Fruit fly (Drosophila melanogaster) whole organism, wandering third instar larva: ENCODE data around the gene CG5853.

Experiments used
- Abd-B ChIP-seq: fragments of >200 bp; optimal IDR thresholded peaks from 2 replicates; lab custom pipeline; 2017; ENCODE audit warnings: missing biosample characterization, missing genetic modification characterization
- CG32264 ChIP-seq: fragments of 200-800 bp; sonication (Bioruptor generic); optimal IDR thresholded peaks from 2 replicates; lab custom pipeline; 2016; ENCODE audit warnings: missing biosample characterization, missing genetic modification characterization
- CG9705 ChIP-seq: fragments of 200-800 bp; sonication (Bioruptor generic); optimal IDR thresholded peaks from 2 replicates; lab custom pipeline; 2018; ENCODE audit warnings: missing biosample characterization, mild to moderate bottlenecking, missing genetic modification characterization
- CrebA ChIP-seq: fragments of 200-800 bp; sonication (Bioruptor generic); optimal IDR thresholded peaks from 2 replicates; lab custom pipeline; 2016; ENCODE audit warnings: missing biosample characterization, mild to moderate bottlenecking, missing genetic modification characterization, borderline replicate concordance
- Dfd ChIP-seq: fragments of >200 bp; optimal IDR thresholded peaks from 2 replicates; lab custom pipeline; 2017; ENCODE audit warnings: missing biosample characterization, missing genetic modification characterization
- Dif ChIP-seq: fragments of 200-275, 200-300 bp; sonication (Bioruptor generic); optimal IDR thresholded peaks from 2 replicates; lab custom pipeline; 2018; ENCODE audit warnings: missing biosample characterization, missing genetic modification characterization; ENCODE audit not compliant: partially characterized antibody
- GATAd ChIP-seq: sonication (Bioruptor generic); optimal IDR thresholded peaks from 2 replicates; lab custom pipeline; 2016; ENCODE audit warnings: missing biosample characterization, missing genetic modification characterization
- HLH106 ChIP-seq: fragments of 200-800 bp; optimal IDR thresholded peaks from 3 replicates; lab custom pipeline; 2019; ENCODE audit warnings: missing biosample characterization, mild to moderate bottlenecking, missing genetic modification characterization, moderate library complexity
- Hnf4 ChIP-seq: fragments of 200-800 bp; sonication (Bioruptor generic); optimal IDR thresholded peaks from 2 replicates; lab custom pipeline; 2016; ENCODE audit warnings: missing biosample characterization, mild to moderate bottlenecking, missing genetic modification characterization
- Hr78 ChIP-seq: fragments of >200 bp; optimal IDR thresholded peaks from 2 replicates; lab custom pipeline; 2017; ENCODE audit warnings: missing biosample characterization, missing genetic modification characterization
- Hr83 ChIP-seq: fragments of 200-300 bp; sonication (Bioruptor generic); optimal IDR thresholded peaks from 2 replicates; lab custom pipeline; 2016; ENCODE audit warnings: missing biosample characterization, mild to moderate bottlenecking, missing genetic modification characterization, moderate library complexity; ENCODE audit not compliant: poor library complexity, severe bottlenecking
- Jra ChIP-seq: sonication (Bioruptor generic); optimal IDR thresholded peaks from 2 replicates; lab custom pipeline; 2016; ENCODE audit warnings: missing biosample characterization, missing genetic modification characterization
- Mio ChIP-seq: sonication (Bioruptor generic); optimal IDR thresholded peaks from 2 replicates; lab custom pipeline; 2016; ENCODE audit warnings: missing biosample characterization, missing genetic modification characterization
- Myc ChIP-seq: fragments of >200 bp; optimal IDR thresholded peaks from 2 replicates; lab custom pipeline; 2017
- N ChIP-seq: fragments of >200 bp; optimal IDR thresholded peaks from 2 replicates; lab custom pipeline; 2018; ENCODE audit warnings: missing biosample characterization, missing external identifiers, missing genetic modification characterization
- OdsH ChIP-seq: fragments of 200-800 bp; sonication (Bioruptor generic); optimal IDR thresholded peaks from 2 replicates; lab custom pipeline; 2016; ENCODE audit warnings: missing biosample characterization, mild to moderate bottlenecking, missing genetic modification characterization
- Rel ChIP-seq, 2 experiments: fragments of 200-800 bp; sonication (Bioruptor generic) in 1 of 2; optimal IDR thresholded peaks; 2 replicates in 1 of 2; 3 replicates in 1 of 2; lab custom pipeline; 2016 to 2019; ENCODE audit warnings: mild to moderate bottlenecking in 2 of 2, missing biosample characterization in 2 of 2, missing genetic modification characterization in 2 of 2, moderate library complexity in 1 of 2
- Sp1 ChIP-seq: fragments of 200-800 bp; sonication (Bioruptor generic); optimal IDR thresholded peaks from 3 replicates; lab custom pipeline; 2019; ENCODE audit warnings: missing biosample characterization, mild to moderate bottlenecking, missing genetic modification characterization, moderate library complexity
- Vsx2 ChIP-seq: fragments of 200-300, 225-300 bp; sonication (Bioruptor generic); optimal IDR thresholded peaks from 2 replicates; lab custom pipeline; 2018; ENCODE audit warnings: missing biosample characterization, missing genetic modification characterization; ENCODE audit not compliant: partially characterized antibody
- br ChIP-seq: fragments of 200-800 bp; sonication (Bioruptor generic); optimal IDR thresholded peaks from 2 replicates; lab custom pipeline; 2016; ENCODE audit warnings: missing biosample characterization, missing genetic modification characterization
- brk ChIP-seq: fragments of 200-800 bp; sonication (Bioruptor generic); optimal IDR thresholded peaks from 2 replicates; lab custom pipeline; 2016; ENCODE audit warnings: missing biosample characterization, mild to moderate bottlenecking, missing genetic modification characterization
- dl ChIP-seq, 2 experiments: fragments of 175-275, 200-275 bp in 1 of 2; fragments of 200-275 bp in 1 of 2; sonication (Bioruptor generic); optimal IDR thresholded peaks; lab custom pipeline; 2018; ENCODE audit warnings: mild to moderate bottlenecking in 2 of 2, missing biosample characterization in 2 of 2, missing genetic modification characterization in 2 of 2, moderate library complexity in 2 of 2; ENCODE audit not compliant: partially characterized antibody in 2 of 2, insufficient read depth in 1 of 2
- dmrt93B ChIP-seq: fragments of 200-800 bp; sonication (Bioruptor generic); optimal IDR thresholded peaks from 2 replicates; lab custom pipeline; 2018; ENCODE audit warnings: missing biosample characterization, mild to moderate bottlenecking, missing genetic modification characterization
- dsf ChIP-seq: sonication (Bioruptor generic); optimal IDR thresholded peaks from 2 replicates; lab custom pipeline; 2016; ENCODE audit warnings: missing biosample characterization, missing genetic modification characterization, borderline replicate concordance
- ey ChIP-seq: fragments of 200-800 bp; sonication (Bioruptor generic); optimal IDR thresholded peaks from 2 replicates; lab custom pipeline; 2016; ENCODE audit warnings: missing biosample characterization, missing genetic modification characterization
- foxo ChIP-seq, 2 experiments: fragments of 200-800 bp; sonication (Bioruptor generic); optimal IDR thresholded peaks; 2 replicates in 1 of 2; 3 replicates in 1 of 2; lab custom pipeline; 2016 to 2017; ENCODE audit warnings: missing biosample characterization in 2 of 2, missing genetic modification characterization in 2 of 2
- fru ChIP-seq: fragments of 200-800 bp; sonication (Bioruptor generic); optimal IDR thresholded peaks from 3 replicates; lab custom pipeline; 2016; ENCODE audit warnings: missing biosample characterization, mild to moderate bottlenecking, missing genetic modification characterization
- h ChIP-seq: fragments of 200-800 bp; sonication (Bioruptor generic); optimal IDR thresholded peaks from 3 replicates; lab custom pipeline; 2016; ENCODE audit warnings: missing biosample characterization, mild to moderate bottlenecking, missing genetic modification characterization
- jim ChIP-seq: fragments of 175-275, 200-325 bp; sonication (Bioruptor generic); optimal IDR thresholded peaks from 2 replicates; lab custom pipeline; 2016; ENCODE audit warnings: missing biosample characterization, mild to moderate bottlenecking, missing genetic modification characterization
- lola ChIP-seq: fragments of >200 bp; optimal IDR thresholded peaks from 2 replicates; lab custom pipeline; 2017; ENCODE audit warnings: missing biosample characterization, missing genetic modification characterization
- pan ChIP-seq: fragments of >200 bp; optimal IDR thresholded peaks from 2 replicates; lab custom pipeline; 2017
- psq ChIP-seq: fragments of 200-800 bp; sonication (Bioruptor generic); optimal IDR thresholded peaks from 3 replicates; lab custom pipeline; 2017; ENCODE audit warnings: missing biosample characterization, mild to moderate bottlenecking, missing genetic modification characterization, moderate library complexity
- rgr ChIP-seq: fragments of 200-800 bp; sonication (Bioruptor generic); optimal IDR thresholded peaks from 3 replicates; lab custom pipeline; 2016; ENCODE audit warnings: missing biosample characterization, mild to moderate bottlenecking, missing genetic modification characterization
- sage ChIP-seq: fragments of 200-800 bp; sonication (Bioruptor generic); optimal IDR thresholded peaks from 2 replicates; lab custom pipeline; 2016; ENCODE audit warnings: missing biosample characterization, mild to moderate bottlenecking, missing genetic modification characterization
- sv ChIP-seq: fragments of 200-800 bp; sonication (Bioruptor generic); optimal IDR thresholded peaks from 3 replicates; lab custom pipeline; 2016; ENCODE audit warnings: missing biosample characterization, missing genetic modification characterization
- tai ChIP-seq: sonication (Bioruptor generic); optimal IDR thresholded peaks from 2 replicates; lab custom pipeline; 2016; ENCODE audit warnings: missing biosample characterization, missing genetic modification characterization
- usp ChIP-seq: fragments of >200 bp; optimal IDR thresholded peaks from 2 replicates; lab custom pipeline; 2017; ENCODE audit warnings: missing biosample characterization, missing genetic modification characterization
- woc ChIP-seq: sonication (Bioruptor generic); optimal IDR thresholded peaks from 2 replicates; lab custom pipeline; 2016; ENCODE audit warnings: missing biosample characterization, mild to moderate bottlenecking, missing genetic modification characterization

Gene CG5853

dm6 chr2L:9981809-9982208, 34.4 kb upstream of the CG5853 start:
- TF ChIP-seq sv (GFP tag; lab: Kevin White, UChicago), result no peak
- TF ChIP-seq lola (GFP tag; lab: Kevin White, UChicago), result no peak
- TF ChIP-seq sage (GFP tag; lab: Kevin White, UChicago), result no peak
- no peak for TF ChIP-seq Mio (GFP tag; lab: Kevin White, UChicago)
- no peak for TF ChIP-seq OdsH (GFP tag; lab: Kevin White, UChicago)
- no peak for TF ChIP-seq dl (GFP tag; optimal IDR thresholded peaks at IDR 0.05; lab: Kevin White, UChicago; ENCODE audit: insufficient read depth in 1 of 2, partially characterized antibody in 2 of 2)
- TF ChIP-seq usp (GFP tag; lab: Kevin White, UChicago), result no peak
- no peak for TF ChIP-seq jim
- TF ChIP-seq woc, result peak; percentile 22
- TF ChIP-seq Rel (GFP tag; optimal IDR thresholded peaks at IDR 0.05; lab: Kevin White, UChicago), result no peak
- no peak for TF ChIP-seq Rel (tag; optimal IDR thresholded peaks at IDR 0.05; lab: Kevin White, UChicago)
- no peak for TF ChIP-seq Abd-B (GFP tag; lab: Kevin White, UChicago)
- no peak for TF ChIP-seq dsf (GFP tag; lab: Kevin White, UChicago)
- TF ChIP-seq brk (GFP tag; lab: Kevin White, UChicago), result peak; percentile 41
- TF ChIP-seq CG9705, result no peak
- no peak for TF ChIP-seq N
- no peak for TF ChIP-seq Dfd (GFP tag; lab: Kevin White, UChicago)
- no peak for TF ChIP-seq Dif
- TF ChIP-seq fru, result peak; percentile 55
- TF ChIP-seq Vsx2 (GFP tag; lab: Kevin White, UChicago), result no peak
- TF ChIP-seq Sp1 (GFP tag; lab: Kevin White, UChicago), result peak; percentile 64
- no peak for TF ChIP-seq Myc (lab: Kevin White, UChicago)
- peak; percentile 60 for TF ChIP-seq h (GFP tag; lab: Kevin White, UChicago)
- no peak for TF ChIP-seq GATAd
- peak; percentile 11 for TF ChIP-seq ey (GFP tag; lab: Kevin White, UChicago)
- TF ChIP-seq dmrt93B (GFP tag; lab: Kevin White, UChicago), result no peak
- peak; percentile 30 for TF ChIP-seq rgr (GFP tag; lab: Kevin White, UChicago)
- peak; percentile 72 for TF ChIP-seq HLH106
- TF ChIP-seq CrebA (GFP tag; lab: Kevin White, UChicago), result no peak
- TF ChIP-seq CG32264 (GFP tag; lab: Kevin White, UChicago), result no peak
- peak; percentile 28 for TF ChIP-seq Hnf4 (GFP tag; lab: Kevin White, UChicago)
- no peak for TF ChIP-seq br
- no peak for TF ChIP-seq Jra (GFP tag; lab: Kevin White, UChicago)
- peak in 1 of 2 experiments; percentile 31 for TF ChIP-seq foxo (GFP tag; optimal IDR thresholded peaks at IDR 0.05; lab: Kevin White, UChicago)
- TF ChIP-seq psq (GFP tag; lab: Kevin White, UChicago), result no peak
- no peak for TF ChIP-seq Hr83 (GFP tag; lab: Kevin White, UChicago)
- TF ChIP-seq Hr78, result no peak
- TF ChIP-seq pan (lab: Kevin White, UChicago), result no peak
- TF ChIP-seq tai (GFP tag; lab: Kevin White, UChicago), result no peak

DNA sequence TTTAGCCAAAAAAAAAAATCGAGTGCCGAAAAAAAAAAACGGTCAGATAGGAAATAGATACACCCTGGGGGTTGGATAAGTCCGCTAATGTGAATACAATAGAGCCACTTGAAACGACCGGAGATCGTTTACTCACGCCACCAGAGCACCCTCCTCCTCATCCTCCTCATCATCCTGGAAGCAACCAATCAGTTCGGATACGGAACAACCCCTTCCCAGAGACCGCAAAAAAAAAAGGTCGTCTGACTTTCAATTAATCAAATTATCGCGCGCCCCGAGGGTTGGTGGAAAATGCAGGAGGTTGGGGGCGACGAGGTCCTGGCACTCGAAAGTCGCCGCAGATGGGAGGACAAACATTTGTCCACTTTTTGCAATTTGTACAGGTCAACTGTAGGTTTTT, 25.2 kb upstream of the CG5853 start:
- TF ChIP-seq tai (GFP tag; lab: Kevin White, UChicago) (no peak), Mio (GFP tag; lab: Kevin White, UChicago) (no peak), psq (GFP tag; lab: Kevin White, UChicago) (no peak), fru (no peak)

dm6 chr2L:9968201-9968727, 20.8 kb upstream of the CG5853 start:
- TF ChIP-seq Hnf4 (GFP tag; lab: Kevin White, UChicago) (no peak), Vsx2 (GFP tag; lab: Kevin White, UChicago) (no peak), brk (GFP tag; lab: Kevin White, UChicago) (no peak), Hr83 (GFP tag; lab: Kevin White, UChicago) (no peak), pan (lab: Kevin White, UChicago) (no peak), CG9705 (no peak), Dfd (GFP tag; lab: Kevin White, UChicago) (no peak), ey (GFP tag; lab: Kevin White, UChicago) (no peak), jim (no peak), OdsH (GFP tag; lab: Kevin White, UChicago) (no peak), Jra (GFP tag; lab: Kevin White, UChicago) (no peak), rgr (GFP tag; lab: Kevin White, UChicago) (no peak), CG32264 (GFP tag; lab: Kevin White, UChicago) (no peak), CrebA (GFP tag; lab: Kevin White, UChicago) (no peak), Hr78 (no peak)
